Worm (Caenorhabditis elegans): Measurements from ENCODE around the gene F19G12.4.

- TF ChIP-seq F49E8.2 (tag; optimal IDR thresholded peaks at IDR 0.05; ENCODE audit: insufficient read depth) (no peak), ccch-3 (GFP tag; optimal IDR thresholded peaks at IDR 0.05) (no peak), unc-62 (GFP tag; optimal IDR thresholded peaks at IDR 0.05) (no peak), ama-1 (optimal IDR thresholded peaks at IDR 0.05) (no peak), ama-1 (GFP tag; optimal IDR thresholded peaks at IDR 0.05) (no peak), rec-8 (tag; optimal IDR thresholded peaks at IDR 0.05) (no peak), dpl-1 (GFP tag; optimal IDR thresholded peaks at IDR 0.05) (no peak)
Observed at ce11 chrX:1372464-1372863, 44.6 kb upstream of the F19G12.4 start.
